Worm (Caenorhabditis elegans): Measurements from ENCODE around the gene pxl-1.
A peak's percentile ranks its signal among the peaks of the same experiment; 100 is the strongest.

The pxl-1 gene

ce11 chrIII:5917365-5917958 lies 21.6 kb upstream of the pxl-1 start (continued):
- no peak for TF ChIP-seq mef-2 (tag; optimal IDR thresholded peaks at IDR 0.05)

DNA sequence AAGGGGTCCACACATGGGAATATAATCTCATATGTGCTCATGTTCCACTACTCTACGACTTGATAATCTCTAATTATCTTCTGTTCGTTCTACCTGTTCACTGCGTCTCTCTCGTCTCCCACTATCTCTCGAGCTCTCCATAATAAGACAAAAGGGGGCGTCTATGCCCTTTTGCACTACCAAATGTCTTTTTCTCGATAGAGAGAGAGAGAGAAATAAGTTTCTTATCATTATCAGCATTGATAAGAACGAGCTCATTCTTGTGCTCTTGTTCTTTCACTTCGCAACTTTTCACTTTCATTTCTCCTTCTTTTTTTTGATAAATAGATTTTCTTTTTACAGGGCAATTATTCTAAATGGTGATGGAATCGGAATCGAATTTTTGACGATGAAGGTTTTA lies 20.1 kb upstream of the pxl-1 start:
- no peak for TF ChIP-seq zag-1 (tag; optimal IDR thresholded peaks at IDR 0.05)
- peak in 1 of 2 experiments; percentile 31 for TF ChIP-seq lin-35 (GFP tag; optimal IDR thresholded peaks at IDR 0.05)
- peak; percentile 34 for TF ChIP-seq elt-2 (tag; optimal IDR thresholded peaks at IDR 0.05)
- TF ChIP-seq efl-1 (optimal IDR thresholded peaks at IDR 0.05), result no peak
- peak in 1 of 2 experiments; percentile 55 for TF ChIP-seq efl-1 (GFP tag; optimal IDR thresholded peaks at IDR 0.05 in 1 of 2)

- TF ChIP-seq elt-2 (tag; optimal IDR thresholded peaks at IDR 0.05) (peak; percentile 14), aly-2 (tag; optimal IDR thresholded peaks at IDR 0.05) (no peak)
Observed at ce11 chrIII:5914717-5915116, 18.9 kb upstream of the pxl-1 start.

DNA sequence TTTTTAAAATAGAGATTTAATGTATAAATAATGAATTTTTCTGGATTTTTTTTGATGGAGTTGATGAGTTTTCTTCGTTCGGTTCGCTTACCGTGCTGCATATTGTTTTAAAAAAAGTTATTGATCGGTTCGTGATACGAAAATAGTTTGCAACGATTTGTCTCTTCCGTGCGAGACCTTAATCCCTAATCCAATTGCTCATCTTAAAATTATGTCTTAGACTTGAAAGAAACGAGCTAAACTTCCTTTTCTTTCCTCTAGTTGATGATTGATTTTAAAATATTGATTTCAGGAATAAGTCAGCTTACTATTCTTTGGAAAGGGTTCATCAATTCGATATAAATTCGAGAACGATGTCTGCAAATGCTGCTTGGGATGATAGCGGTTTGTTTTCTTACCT lies 12.6 kb upstream of the pxl-1 start, which contains the start of gene C28H8.3:
C28H8.3 (plus strand) TSS at position 293 of the 400 bp plus-strand sequence.
- TF ChIP-seq efl-1 (optimal IDR thresholded peaks at IDR 0.05), result no peak
- TF ChIP-seq efl-1 (GFP tag; optimal IDR thresholded peaks at IDR 0.05 in 1 of 2), result no peak
- TF ChIP-seq nhr-11 (tag; optimal IDR thresholded peaks at IDR 0.05), result no peak
- no peak for TF ChIP-seq fos-1 (tag; optimal IDR thresholded peaks at IDR 0.05)
- no peak for TF ChIP-seq F16B12.6 (tag; optimal IDR thresholded peaks at IDR 0.05)
- TF ChIP-seq pag-3 (tag; optimal IDR thresholded peaks at IDR 0.05; ENCODE audit: borderline replicate concordance, insufficient read depth), result no peak
- TF ChIP-seq ztf-4 (tag; optimal IDR thresholded peaks at IDR 0.05), result no peak
- no peak for TF ChIP-seq dsc-1 (tag; optimal IDR thresholded peaks at IDR 0.05)
- TF ChIP-seq isw-1 (GFP tag; IDR thresholded peaks at IDR 0.05), result no peak
- TF ChIP-seq egl-27 (tag; optimal IDR thresholded peaks at IDR 0.05), result no peak
- no peak for TF ChIP-seq tlp-1 (tag; optimal IDR thresholded peaks at IDR 0.05)
- TF ChIP-seq fkh-4 (tag; optimal IDR thresholded peaks at IDR 0.05; ENCODE audit: borderline replicate concordance), result no peak
- TF ChIP-seq jun-1 (tag; optimal IDR thresholded peaks at IDR 0.05), result no peak
- TF ChIP-seq nhr-47 (tag; optimal IDR thresholded peaks at IDR 0.05), result no peak

DNA sequence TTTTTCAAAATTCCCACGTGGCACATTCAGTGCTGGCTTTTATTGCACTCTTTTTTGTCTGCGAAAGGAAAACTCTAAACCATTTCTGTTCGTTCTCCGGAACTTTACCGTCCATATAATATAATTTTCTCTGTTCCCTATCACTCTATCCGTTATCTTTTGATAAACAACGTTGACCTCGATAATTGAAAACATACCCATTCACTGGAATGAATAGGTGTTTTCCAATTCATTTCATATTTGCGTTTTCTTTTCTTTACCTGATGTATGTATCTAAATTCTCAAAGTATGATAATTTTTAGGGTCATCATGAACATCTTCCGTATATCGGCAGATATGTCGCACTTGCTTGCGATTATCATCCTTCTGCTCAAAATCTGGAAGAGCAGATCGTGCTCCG lies 10.9 kb upstream of the pxl-1 start, which contains the start of gene erd-2.2:
erd-2.2 (plus strand) TSS at position 301 of the 400 bp plus-strand sequence.
- TF ChIP-seq nhr-19 (GFP tag; conservative IDR thresholded peaks at IDR 0.05), result no peak
- no peak for TF ChIP-seq C16A3.4 (tag; optimal IDR thresholded peaks at IDR 0.05)
- no peak for TF ChIP-seq ztf-11 (tag; optimal IDR thresholded peaks at IDR 0.05)
- no peak for TF ChIP-seq lin-39 (tag; optimal IDR thresholded peaks at IDR 0.05)
- TF ChIP-seq efl-1 (optimal IDR thresholded peaks at IDR 0.05), result no peak
- TF ChIP-seq efl-1 (GFP tag; optimal IDR thresholded peaks at IDR 0.05 in 1 of 2), result peak in 1 of 2 experiments; percentile 31
- peak; percentile 43 for TF ChIP-seq nhr-85 (tag)
- no peak for TF ChIP-seq mef-2 (tag; optimal IDR thresholded peaks at IDR 0.05)
- no peak for TF ChIP-seq ceh-90 (tag; optimal IDR thresholded peaks at IDR 0.05)
- no peak for TF ChIP-seq sptf-1 (tag; optimal IDR thresholded peaks at IDR 0.05)
- TF ChIP-seq blmp-1 (tag; optimal IDR thresholded peaks at IDR 0.05), result peak; percentile 30
- TF ChIP-seq lin-14 (GFP tag; optimal IDR thresholded peaks at IDR 0.05), result no peak
- no peak for TF ChIP-seq nhr-20 (tag; optimal IDR thresholded peaks at IDR 0.05)
- TF ChIP-seq mep-1 (tag; optimal IDR thresholded peaks at IDR 0.05), result no peak
- TF ChIP-seq nhr-90 (tag; optimal IDR thresholded peaks at IDR 0.05; ENCODE audit: poor library complexity), result no peak
- no peak for TF ChIP-seq fos-1 (tag; optimal IDR thresholded peaks at IDR 0.05)
- TF ChIP-seq xbp-1 (tag; optimal IDR thresholded peaks at IDR 0.05), result no peak

ce11 chrIII:5906059-5906458 lies 10.2 kb upstream of the pxl-1 start, which contains the start of gene dpff-1:
Gene dpff-1 (minus strand): TSS chrIII:5906346.
- TF ChIP-seq hpl-2 (GFP tag; optimal IDR thresholded peaks at IDR 0.05) (no peak), snu-23 (GFP tag; optimal IDR thresholded peaks at IDR 0.05) (peak; percentile 35), rnt-1 (tag; optimal IDR thresholded peaks at IDR 0.05) (peak; percentile 50), mab-9 (GFP tag; IDR thresholded peaks at IDR 0.05) (no peak), nhr-77 (tag; optimal IDR thresholded peaks at IDR 0.05) (no peak), lin-14 (GFP tag; optimal IDR thresholded peaks at IDR 0.05) (peak; percentile 43), unc-86 (tag; optimal IDR thresholded peaks at IDR 0.05) (no peak), nhr-19 (GFP tag; conservative IDR thresholded peaks at IDR 0.05) (no peak), sox-4 (tag; optimal IDR thresholded peaks at IDR 0.05) (no peak), egl-27 (tag; optimal IDR thresholded peaks at IDR 0.05) (no peak), lin-35 (GFP tag; optimal IDR thresholded peaks at IDR 0.05) (peak; percentile 36 to 54), irx-1 (tag; optimal IDR thresholded peaks at IDR 0.05) (no peak), mep-1 (tag; optimal IDR thresholded peaks at IDR 0.05) (no peak), F16B12.6 (tag; optimal IDR thresholded peaks at IDR 0.05) (peak; percentile 89), dpl-1 (GFP tag; optimal IDR thresholded peaks at IDR 0.05) (peak; percentile 25 to 52 (median 37)), lir-3 (tag; optimal IDR thresholded peaks at IDR 0.05; ENCODE audit: poor library complexity) (no peak), lsy-2 (tag; optimal IDR thresholded peaks at IDR 0.05) (peak; percentile 22 to 42), pag-3 (tag; optimal IDR thresholded peaks at IDR 0.05; ENCODE audit: borderline replicate concordance, insufficient read depth) (no peak)

Data from whole organism, L1 larva.